Fruit fly (Drosophila melanogaster): ENCODE results near the gene tara.
"Not testable (repeated sequence)": the region's sequence is repeated elsewhere in the genome, so short reads cannot be mapped to it uniquely, and the experiment has no call there.

DNA sequence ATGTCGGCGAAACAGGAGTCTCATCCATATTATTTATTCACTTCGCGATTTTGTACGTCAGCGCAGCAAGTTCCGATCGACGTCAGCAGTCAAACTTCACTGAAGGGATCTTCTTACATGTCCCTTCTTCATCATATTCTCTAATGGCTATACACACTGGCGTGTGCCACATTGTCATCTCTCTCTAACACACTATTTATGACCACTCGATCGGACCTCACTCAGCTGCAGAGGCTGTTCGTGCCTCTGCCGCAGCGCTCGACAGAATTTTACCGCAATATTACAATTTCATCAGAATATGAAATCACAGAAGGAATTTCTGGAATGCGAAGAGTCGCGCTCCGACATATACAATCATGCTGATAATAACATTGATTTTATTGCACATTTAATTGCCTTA, 36.0 kb upstream of the tara start, which contains the start of gene Bin1:
- TF ChIP-seq CG1529 (GFP tag; optimal IDR thresholded peaks at IDR 0.05); gcm2 (GFP tag; optimal IDR thresholded peaks at IDR 0.05); CG10654 (GFP tag; optimal IDR thresholded peaks at IDR 0.05); Max (GFP tag; optimal IDR thresholded peaks at IDR 0.05); sug (tag; optimal IDR thresholded peaks at IDR 0.05): not testable (repeated sequence)
